Fruit fly (Drosophila melanogaster): Measurements from ENCODE around the gene CG15394.

- TF ChIP-seq psq (optimal IDR thresholded peaks at IDR 0.05) (no peak), Sin3A (optimal IDR thresholded peaks at IDR 0.05) (no peak), h (optimal IDR thresholded peaks at IDR 0.05) (no peak), Myc (optimal IDR thresholded peaks at IDR 0.05) (no peak), ttk (optimal IDR thresholded peaks at IDR 0.05) (no peak), insv (optimal IDR thresholded peaks at IDR 0.05) (no peak)
These were observed 38.9 kb upstream of the CG15394 start, which contains the start of gene CG3515 for dm6 chr2L:2552725-2553124.

Data from Kc167 (cell line).